Fruit fly (Drosophila melanogaster) whole organism, pupa: Measurements from ENCODE around the gene CG7900.

Experiments
- CG10348 ChIP-seq: fragments of 200-800 bp; sonication (Bioruptor generic); IDR thresholded peaks from 2 replicates; pipeline ENCODE4 v1.3.6; 2022; ENCODE audit warnings: missing biosample characterization, missing genetic modification characterization
- CG12605 ChIP-seq: fragments of 200-800 bp; sonication (Bioruptor generic); IDR thresholded peaks from 2 replicates; pipeline ENCODE4 v1.3.6; 2022; ENCODE audit warnings: missing biosample characterization, missing genetic modification characterization
- CG13204 ChIP-seq: fragments of 200-800 bp; sonication (Bioruptor generic); optimal IDR thresholded peaks from 2 replicates; lab custom pipeline; 2018; ENCODE audit warnings: missing biosample characterization, mild to moderate bottlenecking, missing genetic modification characterization, moderate library complexity
- CG14655 ChIP-seq: fragments of 200-800 bp; sonication (Bioruptor generic); optimal IDR thresholded peaks from 3 replicates; lab custom pipeline; 2017; ENCODE audit warnings: mild to moderate bottlenecking, missing biosample characterization, missing genetic modification reagents, missing genetic modification characterization
- CG15710 ChIP-seq: fragments of 200-800 bp; sonication (Bioruptor generic); optimal IDR thresholded peaks from 2 replicates; lab custom pipeline; 2018; ENCODE audit warnings: missing biosample characterization, mild to moderate bottlenecking, missing genetic modification characterization, moderate library complexity
- CG17806 ChIP-seq: fragments of 200-800 bp; sonication (Bioruptor generic); optimal IDR thresholded peaks from 2 replicates; lab custom pipeline; 2018; ENCODE audit warnings: missing biosample characterization, mild to moderate bottlenecking, missing genetic modification characterization, moderate library complexity
- CG32121 ChIP-seq: fragments of 200-800 bp; sonication (Bioruptor generic); IDR thresholded peaks from 2 replicates; pipeline ENCODE4 v1.3.6; 2022; ENCODE audit warnings: missing biosample characterization, missing genetic modification characterization
- CG34367 ChIP-seq: fragments of 200-800 bp; sonication (Bioruptor generic); optimal IDR thresholded peaks from 2 replicates; lab custom pipeline; 2018; ENCODE audit warnings: missing biosample characterization, mild to moderate bottlenecking, missing genetic modification characterization
- CG4496 ChIP-seq: fragments of 200-800 bp; sonication (Bioruptor generic); IDR thresholded peaks from 3 replicates; pipeline ENCODE4 v1.3.6; 2022; ENCODE audit warnings: missing biosample characterization, missing genetic modification characterization
- CG8159 ChIP-seq: fragments of 200-800 bp; sonication (Bioruptor generic); optimal IDR thresholded peaks from 3 replicates; lab custom pipeline; 2018; ENCODE audit warnings: missing biosample characterization, mild to moderate bottlenecking, missing genetic modification characterization, moderate library complexity
- CG8301 ChIP-seq: fragments of 200-800 bp; sonication (Bioruptor generic); optimal IDR thresholded peaks from 2 replicates; lab custom pipeline; 2018; ENCODE audit warnings: missing biosample characterization, mild to moderate bottlenecking, missing genetic modification characterization
- CG9948 ChIP-seq: fragments of 200-800 bp; sonication (Bioruptor generic); optimal IDR thresholded peaks from 2 replicates; lab custom pipeline; 2018; ENCODE audit warnings: missing biosample characterization, mild to moderate bottlenecking, missing genetic modification characterization, moderate library complexity
- D1 ChIP-seq: fragments of 200-800 bp; sonication (Bioruptor generic); optimal IDR thresholded peaks from 2 replicates; lab custom pipeline; 2018; ENCODE audit warnings: missing biosample characterization, mild to moderate bottlenecking, missing genetic modification characterization, moderate library complexity
- EcR ChIP-seq: fragments of 200-800 bp; sonication (Bioruptor generic); optimal IDR thresholded peaks from 3 replicates; lab custom pipeline; 2019; ENCODE audit warnings: missing biosample characterization, missing genetic modification characterization, mild to moderate bottlenecking, moderate library complexity, missing genetic modification reagents
- Ets98B ChIP-seq: fragments of 200-800 bp; sonication (Bioruptor generic); IDR thresholded peaks from 2 replicates; pipeline ENCODE4 v1.3.6; 2022; ENCODE audit warnings: missing biosample characterization, missing genetic modification characterization
- Pif1A ChIP-seq: fragments of 200-800 bp; sonication (Bioruptor generic); optimal IDR thresholded peaks from 3 replicates; lab custom pipeline; 2016; ENCODE audit warnings: missing biosample characterization, missing genetic modification characterization
- Pif1B ChIP-seq: fragments of 200-800 bp; sonication (Bioruptor generic); optimal IDR thresholded peaks from 3 replicates; lab custom pipeline; 2016; ENCODE audit warnings: missing biosample characterization, missing genetic modification characterization
- Snoo ChIP-seq: fragments of 200-800 bp; sonication (Bioruptor generic); optimal IDR thresholded peaks from 3 replicates; lab custom pipeline; 2017; ENCODE audit warnings: missing biosample characterization, mild to moderate bottlenecking, missing genetic modification characterization, inconsistent platforms
- fd96Ca ChIP-seq: fragments of 200-800 bp; sonication (Bioruptor generic); IDR thresholded peaks from 3 replicates; pipeline ENCODE4 v1.3.6; 2022; ENCODE audit warnings: missing biosample characterization, missing genetic modification characterization
- gl ChIP-seq: fragments of 200-800 bp; sonication (Bioruptor generic); optimal IDR thresholded peaks from 2 replicates; lab custom pipeline; 2018; ENCODE audit warnings: missing biosample characterization, mild to moderate bottlenecking, missing genetic modification characterization
- rn ChIP-seq: fragments of 200-800 bp; sonication (Bioruptor generic); IDR thresholded peaks from 2 replicates; pipeline ENCODE4 v1.3.6; 2022; ENCODE audit warnings: missing biosample characterization, missing genetic modification characterization

The CG7900 gene

DNA sequence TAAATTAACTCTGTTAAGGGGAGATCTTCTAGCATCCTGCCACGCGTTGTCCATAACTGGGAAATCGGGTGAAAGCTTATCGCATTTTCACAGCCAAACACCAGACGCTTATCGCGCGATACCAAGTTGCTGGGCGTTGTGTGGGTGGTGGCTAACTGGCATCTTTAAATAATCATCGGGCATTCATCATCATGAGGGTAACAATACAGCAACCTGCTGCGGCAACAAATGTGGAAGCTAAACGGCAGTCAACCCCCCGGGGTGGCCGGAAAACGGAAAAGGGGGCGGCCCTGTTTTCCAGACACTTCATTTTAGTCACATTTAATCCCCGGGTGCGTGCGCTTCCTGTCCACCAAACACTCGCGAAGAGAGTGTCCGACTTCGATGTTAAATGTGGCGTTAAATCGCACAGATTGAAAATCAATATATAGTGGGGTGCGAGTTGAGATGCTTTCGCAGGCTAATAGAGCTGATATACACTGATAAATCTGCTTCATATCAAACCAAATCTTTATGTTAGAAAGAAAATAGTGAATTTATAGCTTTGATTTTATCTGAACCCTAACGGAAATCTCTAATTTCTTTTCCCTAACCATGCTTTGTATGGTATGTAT, 58.8 kb downstream of the CG7900 start:
- no peak for TF ChIP-seq Ets98B
- TF ChIP-seq EcR (GFP tag; lab: Kevin White, UChicago): no peak
- TF ChIP-seq Snoo: no peak
- no peak for TF ChIP-seq CG4496 (GFP tag; lab: Robert Waterston, UW)
- TF ChIP-seq CG32121 (GFP tag; lab: Robert Waterston, UW): no peak
- no peak for TF ChIP-seq gl (tag; lab: Kevin White, UChicago)
- TF ChIP-seq, all 21 proteins: peak for 0

DNA sequence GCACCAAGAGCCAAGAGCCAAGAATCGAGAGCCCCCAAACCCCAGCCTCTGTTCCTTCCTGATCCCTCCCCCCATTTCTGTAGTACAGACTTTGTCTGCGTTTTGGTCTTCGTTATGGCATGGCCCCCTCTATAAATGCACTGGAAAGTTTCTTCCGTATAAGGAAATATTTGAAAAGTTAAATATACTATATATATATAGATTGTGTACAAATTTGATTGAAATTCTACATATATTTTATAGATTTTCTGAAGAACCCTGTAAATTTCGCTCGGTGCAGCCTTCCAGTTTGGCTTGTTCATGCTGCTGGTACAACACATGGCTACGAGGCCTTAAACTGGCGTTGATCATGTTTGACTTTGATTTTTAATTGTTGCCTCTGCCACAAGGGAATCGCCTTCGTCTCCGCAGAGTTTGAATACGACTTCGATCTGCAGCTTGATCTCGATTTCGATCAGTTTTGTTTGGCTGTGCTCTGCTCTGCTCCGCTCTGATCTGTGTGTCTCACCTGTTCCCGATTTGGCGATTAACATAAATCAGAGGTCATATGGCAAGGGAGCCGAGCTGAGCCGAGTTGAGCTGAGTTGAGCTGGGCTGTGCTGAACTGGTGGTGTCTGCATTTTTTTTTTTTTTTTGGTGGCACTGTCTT, 60.2 kb downstream of the CG7900 start:
- TF ChIP-seq CG32121 (GFP tag; lab: Robert Waterston, UW) (0 out of 2 replicates have a peak, but pooled peaks have one; percentile 22), rn (GFP tag; lab: Robert Waterston, UW) (no peak), CG15710 (tag; lab: Kevin White, UChicago) (peak; percentile 61), CG34367 (tag; lab: Kevin White, UChicago) (peak; percentile 31), CG4496 (GFP tag; lab: Robert Waterston, UW) (peak; percentile 79), CG8301 (tag; lab: Kevin White, UChicago) (peak; percentile 66), gl (tag; lab: Kevin White, UChicago) (no peak), EcR (GFP tag; lab: Kevin White, UChicago) (no peak), Pif1A (peak; percentile 45), CG13204 (GFP tag; lab: Kevin White, UChicago) (no peak), CG14655 (peak; percentile 74), Snoo (peak; percentile 60), CG17806 (tag; lab: Kevin White, UChicago) (peak; percentile 66), Pif1B (peak; percentile 74), fd96Ca (GFP tag; lab: Robert Waterston, UW) (peak; percentile 82), Ets98B (peak; percentile 53), CG10348 (GFP tag; lab: Robert Waterston, UW) (no peak), CG8159 (peak; percentile 70), D1 (peak; percentile 1), CG12605 (peak; percentile 47; the same call in 1 of the 2 replicates), CG9948 (peak; percentile 69)
- TF ChIP-seq, all 21 proteins: peak for 16
